Worm (Caenorhabditis elegans): Measurements from ENCODE around the gene C09B9.85.

ce11 chrIV:5037489-5037888, 11.9 kb upstream of the C09B9.85 start, which contains the start of gene C09B9.1:
- TF ChIP-seq ztf-23 (GFP tag; IDR thresholded peaks at IDR 0.05) (no peak), med-1 (GFP tag; optimal IDR thresholded peaks at IDR 0.05; ENCODE audit: insufficient read depth) (no peak), klf-2 (GFP tag; conservative IDR thresholded peaks at IDR 0.05) (no peak), flt-1 (GFP tag; IDR thresholded peaks at IDR 0.05) (no peak), ref-1 (GFP tag; conservative IDR thresholded peaks at IDR 0.05) (no peak), ztf-29 (GFP tag; IDR thresholded peaks at IDR 0.05) (no peak), tab-1 (GFP tag; IDR thresholded peaks at IDR 0.05) (no peak)

All from whole organism, midembryonic.